Worm (Caenorhabditis elegans) whole organism, L2 larva: Measurements from ENCODE around the gene unc-18.

Experiments used
- R02D3.7 ChIP-seq: fragments of 150-350 bp; optimal IDR thresholded peaks from 2 replicates; lab custom pipeline; 2014; ENCODE audit warnings: missing biosample characterization, missing genetic modification characterization
- aly-2 ChIP-seq: fragments of 150-350 bp; optimal IDR thresholded peaks from 2 replicates; lab custom pipeline; 2014; ENCODE audit warnings: missing biosample characterization, missing genetic modification characterization
- ama-1 ChIP-seq: fragments of 150-350 bp; optimal IDR thresholded peaks from 2 replicates; lab custom pipeline; 2018; ENCODE audit warnings: inconsistent platforms
- dmd-4 ChIP-seq: sonication (generic microtip); optimal IDR thresholded peaks from 2 replicates; lab custom pipeline; 2017; ENCODE audit warnings: missing biosample characterization, missing genetic modification characterization
- lin-11 ChIP-seq: fragments of 150-350 bp; sonication (generic microtip); optimal IDR thresholded peaks from 2 replicates; lab custom pipeline; 2014; ENCODE audit warnings: missing biosample characterization, missing genetic modification characterization, inconsistent platforms, mixed read lengths
- mdl-1 ChIP-seq, 2 experiments: fragments of 150-350 bp in 1 of 2; sonication (generic microtip) in 1 of 2; optimal IDR thresholded peaks; 2 replicates each; lab custom pipeline; 2017; ENCODE audit warnings: missing biosample characterization in 2 of 2, missing genetic modification characterization in 2 of 2
- nhr-11 ChIP-seq: fragments of 150-350 bp; optimal IDR thresholded peaks from 2 replicates; lab custom pipeline; 2014; ENCODE audit warnings: missing biosample characterization, missing genetic modification characterization
- nhr-129 ChIP-seq: fragments of 150-350 bp; optimal IDR thresholded peaks from 2 replicates; lab custom pipeline; 2014; ENCODE audit warnings: missing biosample characterization, missing genetic modification characterization
- nhr-21 ChIP-seq: fragments of 150-350 bp; optimal IDR thresholded peaks from 2 replicates; lab custom pipeline; 2014; ENCODE audit warnings: missing biosample characterization, missing genetic modification characterization
- nhr-237 ChIP-seq: fragments of 150-350 bp; optimal IDR thresholded peaks from 2 replicates; lab custom pipeline; 2014; ENCODE audit warnings: missing biosample characterization, missing genetic modification characterization
- nhr-77 ChIP-seq: fragments of 150-350 bp; optimal IDR thresholded peaks from 2 replicates; lab custom pipeline; 2014; ENCODE audit warnings: missing biosample characterization, missing genetic modification characterization
- snpc-4 ChIP-seq: fragments of 150-350 bp; optimal IDR thresholded peaks from 2 replicates; lab custom pipeline; 2014; ENCODE audit warnings: missing biosample characterization, missing genetic modification characterization
- unc-39 ChIP-seq: fragments of 150-350 bp; optimal IDR thresholded peaks from 2 replicates; lab custom pipeline; 2014; ENCODE audit warnings: missing biosample characterization, missing genetic modification characterization
- unc-62 ChIP-seq: fragments of 150-350 bp; optimal IDR thresholded peaks from 2 replicates; lab custom pipeline; 2014; ENCODE audit warnings: missing biosample characterization, missing genetic modification reagents, missing genetic modification characterization

- TF ChIP-seq lin-11 (peak; percentile 11), nhr-237 (tag; lab: Kevin White, UChicago) (no peak), R02D3.7 (tag; lab: Kevin White, UChicago) (no peak), aly-2 (tag; lab: Kevin White, UChicago) (no peak), unc-62 (GFP tag; lab: Kevin White, UChicago) (no peak), nhr-21 (no peak), ama-1 (no peak), nhr-77 (tag; lab: Kevin White, UChicago) (no peak), nhr-129 (peak; percentile 33), nhr-11 (tag; lab: Kevin White, UChicago) (no peak), dmd-4 (tag; lab: Kevin White, UChicago) (no peak), unc-39 (tag; lab: Kevin White, UChicago) (no peak), snpc-4 (no peak), mdl-1 (tag; optimal IDR thresholded peaks at IDR 0.05; lab: Kevin White, UChicago) (peak; percentile 38 to 52)
Measured at ce11 chrX:7653708-7654390, 28.8 kb upstream of the unc-18 start.
